Fruit fly (Drosophila melanogaster) Kc167 (cell line): ENCODE data around the gene Atx2.

ENCODE experiments used
- Myc ChIP-seq: fragments of >200 bp; optimal IDR thresholded peaks from 2 replicates; lab custom pipeline; 2017; ENCODE audit warnings: missing external identifiers
- Sin3A ChIP-seq: fragments of >200 bp; optimal IDR thresholded peaks from 2 replicates; lab custom pipeline; 2018; ENCODE audit warnings: missing external identifiers
- h ChIP-seq: fragments of >200 bp; optimal IDR thresholded peaks from 3 replicates; lab custom pipeline; 2018; ENCODE audit warnings: missing external identifiers

dm6 chr3R:15417761-15418754, 9.8 kb downstream of the Atx2 start:
- TF ChIP-seq Myc (lab: Kevin White, UChicago) (no peak), h (lab: Kevin White, UChicago) (no peak), Sin3A (lab: Kevin White, UChicago) (no peak)
